Worm (Caenorhabditis elegans) whole organism, L4 larva: ENCODE results near the gene fbxa-160.

Source experiments
- T20F7.1 ChIP-seq: fragments of 200-800 bp; sonication (Bioruptor generic); optimal IDR thresholded peaks from 2 replicates; lab custom pipeline; 2018; ENCODE audit warnings: mild to moderate bottlenecking, missing genetic modification characterization, missing compliant biosample characterization
- Y5F2A.4 ChIP-seq: fragments of 200-800 bp; sonication (Bioruptor generic); optimal IDR thresholded peaks from 2 replicates; lab custom pipeline; 2018; ENCODE audit warnings: mild to moderate bottlenecking, missing genetic modification characterization, missing compliant biosample characterization
- Y75B8A.6 ChIP-seq: fragments of 200-800 bp; sonication (Bioruptor generic); IDR thresholded peaks from 2 replicates; pipeline ENCODE4 v1.3.6; 2022; ENCODE audit warnings: missing genetic modification reagents, missing genetic modification characterization, missing compliant biosample characterization
- ZK337.2 ChIP-seq: fragments of 200-800 bp; sonication (Bioruptor generic); IDR thresholded peaks from 2 replicates; pipeline ENCODE4 v1.3.6; 2022; ENCODE audit warnings: missing genetic modification reagents, missing genetic modification characterization, missing compliant biosample characterization
- aha-1 ChIP-seq: fragments of 150-350 bp; peaks from one replicate; lab custom pipeline; 2014; ENCODE audit warnings: missing biosample characterization, missing genetic modification characterization
- aly-2 ChIP-seq: sonication (generic microtip); optimal IDR thresholded peaks from 2 replicates; lab custom pipeline; 2018; ENCODE audit warnings: missing biosample characterization, missing genetic modification characterization
- attf-4 ChIP-seq: sonication (generic microtip); optimal IDR thresholded peaks from 3 replicates; lab custom pipeline; 2017; ENCODE audit warnings: missing biosample characterization, missing genetic modification characterization
- ceh-20 ChIP-seq: fragments of 200-800 bp; sonication (Bioruptor generic); IDR thresholded peaks from 2 replicates; pipeline ENCODE4 v1.3.6; 2022; ENCODE audit warnings: missing genetic modification reagents, missing genetic modification characterization, missing compliant biosample characterization
- daf-16 ChIP-seq, 3 experiments: sonication (generic microtip); optimal IDR thresholded peaks; 2 replicates each; lab custom pipeline; 2016 to 2017; ENCODE audit warnings: missing genetic modification characterization in 3 of 3, missing genetic modification reagents in 3 of 3, mild to moderate bottlenecking in 2 of 3, missing compliant biosample characterization in 2 of 3, missing biosample characterization in 1 of 3, moderate library complexity in 1 of 3
- daf-19 ChIP-seq: fragments of 200-800 bp; sonication (Bioruptor generic); conservative IDR thresholded peaks from 2 replicates; pipeline ENCODE4 v1.3.6; 2022; ENCODE audit warnings: missing genetic modification characterization, missing compliant biosample characterization
- dmd-9 ChIP-seq: fragments of 200-800 bp; sonication (Bioruptor generic); IDR thresholded peaks from 2 replicates; pipeline ENCODE4 v1.3.6; 2022; ENCODE audit warnings: missing genetic modification reagents, missing genetic modification characterization, missing compliant biosample characterization
- egl-27 ChIP-seq: sonication (generic microtip); optimal IDR thresholded peaks from 3 replicates; lab custom pipeline; 2017; ENCODE audit warnings: missing biosample characterization, missing genetic modification reagents, missing genetic modification characterization
- fos-1 ChIP-seq: fragments of 150-350 bp; optimal IDR thresholded peaks from 2 replicates; lab custom pipeline; 2014; ENCODE audit warnings: missing biosample characterization, missing genetic modification characterization
- gei-8 ChIP-seq: fragments of 200-800 bp; sonication (Bioruptor generic); optimal IDR thresholded peaks from 2 replicates; lab custom pipeline; 2018; ENCODE audit warnings: mild to moderate bottlenecking, missing genetic modification characterization, missing compliant biosample characterization
- hlh-30 ChIP-seq: sonication (generic microtip); optimal IDR thresholded peaks from 2 replicates; lab custom pipeline; 2017; ENCODE audit warnings: antibody characterized with exemption, mild to moderate bottlenecking, missing genetic modification characterization, missing compliant biosample characterization; ENCODE audit not compliant: insufficient read depth
- jun-1 ChIP-seq: fragments of 150-350 bp; optimal IDR thresholded peaks from 2 replicates; lab custom pipeline; 2014; ENCODE audit warnings: missing biosample characterization, missing genetic modification reagents, missing genetic modification characterization
- lin-38 ChIP-seq: fragments of 200-800 bp; sonication (Bioruptor generic); IDR thresholded peaks from 2 replicates; pipeline ENCODE4 v1.3.6; 2022; ENCODE audit warnings: missing genetic modification reagents, missing genetic modification characterization, missing compliant biosample characterization
- lsy-2 ChIP-seq, 2 experiments: fragments of 150-350 bp in 1 of 2; sonication (generic microtip) in 1 of 2; optimal IDR thresholded peaks; 2 replicates each; lab custom pipeline; 2014 to 2017; ENCODE audit warnings: missing biosample characterization in 2 of 2, missing genetic modification characterization in 2 of 2
- mxl-2 ChIP-seq: fragments of 200-800 bp; sonication (Bioruptor generic); conservative IDR thresholded peaks from 2 replicates; pipeline ENCODE4 v1.3.6; 2022; ENCODE audit warnings: missing genetic modification reagents, missing genetic modification characterization, missing compliant biosample characterization
- mxl-3 ChIP-seq: fragments of 200-800 bp; sonication (Bioruptor generic); optimal IDR thresholded peaks from 2 replicates; lab custom pipeline; 2018; ENCODE audit warnings: mild to moderate bottlenecking, missing genetic modification characterization, missing compliant biosample characterization
- nhr-111 ChIP-seq: fragments of 200-800 bp; sonication (Bioruptor generic); optimal IDR thresholded peaks from 2 replicates; lab custom pipeline; 2018; ENCODE audit warnings: mild to moderate bottlenecking, missing genetic modification characterization, missing compliant biosample characterization
- nhr-25 ChIP-seq: sonication (generic microtip); optimal IDR thresholded peaks from 2 replicates; lab custom pipeline; 2017; ENCODE audit warnings: missing genetic modification characterization, mild to moderate bottlenecking, missing compliant biosample characterization, antibody characterized with exemption, moderate library complexity, borderline replicate concordance; ENCODE audit not compliant: insufficient read depth
- nhr-28 ChIP-seq: fragments of 150-350 bp; optimal IDR thresholded peaks from 2 replicates; lab custom pipeline; 2014; ENCODE audit warnings: missing biosample characterization, missing genetic modification characterization
- nhr-42 ChIP-seq: fragments of 200-800 bp; sonication (Bioruptor generic); IDR thresholded peaks from 2 replicates; pipeline ENCODE4 v1.3.6; 2022; ENCODE audit warnings: missing genetic modification characterization, missing compliant biosample characterization
- nhr-6 ChIP-seq: fragments of 150-350 bp; optimal IDR thresholded peaks from 2 replicates; lab custom pipeline; 2014; ENCODE audit warnings: missing biosample characterization, missing genetic modification characterization
- nhr-76 ChIP-seq: fragments of 150-350 bp; optimal IDR thresholded peaks from 2 replicates; lab custom pipeline; 2014; ENCODE audit warnings: missing biosample characterization, missing genetic modification characterization
- nhr-77 ChIP-seq: fragments of 150-350 bp; optimal IDR thresholded peaks from 2 replicates; lab custom pipeline; 2014; ENCODE audit warnings: missing biosample characterization, missing genetic modification characterization
- pha-4 ChIP-seq, 2 experiments: fragments of 150-350 bp in 1 of 2; fragments of 200-800 bp in 1 of 2; sonication (Bioruptor generic) in 1 of 2; IDR thresholded peaks in 1 of 2; optimal IDR thresholded peaks in 1 of 2; 2 replicates each; pipeline versions ENCODE4 v1.3.6 to Lab custom; 2014 to 2022; ENCODE audit warnings: missing genetic modification characterization in 2 of 2, missing genetic modification reagents in 2 of 2, missing biosample characterization in 1 of 2, missing compliant biosample characterization in 1 of 2
- pqm-1 ChIP-seq: sonication (generic microtip); optimal IDR thresholded peaks from 2 replicates; lab custom pipeline; 2017; ENCODE audit warnings: missing biosample characterization, missing genetic modification characterization
- rbr-2 ChIP-seq: sonication (generic microtip); optimal IDR thresholded peaks from 2 replicates; lab custom pipeline; 2016; ENCODE audit warnings: missing genotype, missing genetic modification characterization, missing compliant biosample characterization
- sdz-12 ChIP-seq: fragments of 200-800 bp; sonication (Bioruptor generic); optimal IDR thresholded peaks from 2 replicates; lab custom pipeline; 2018; ENCODE audit warnings: mild to moderate bottlenecking, missing genetic modification characterization, missing compliant biosample characterization
- skn-1 ChIP-seq: fragments of 150-350 bp; optimal IDR thresholded peaks from 2 replicates; lab custom pipeline; 2014; ENCODE audit warnings: missing biosample characterization, missing genetic modification characterization
- snpc-1.2 ChIP-seq: fragments of 200-800 bp; sonication (Bioruptor generic); IDR thresholded peaks from 2 replicates; pipeline ENCODE4 v1.3.6; 2022; ENCODE audit warnings: missing genetic modification reagents, missing genetic modification characterization, missing compliant biosample characterization
- tag-97 ChIP-seq: fragments of 200-800 bp; sonication (Bioruptor generic); IDR thresholded peaks from 2 replicates; pipeline ENCODE4 v1.3.6; 2022; ENCODE audit warnings: missing genetic modification characterization, missing compliant biosample characterization
- unc-130 ChIP-seq: sonication (generic microtip); optimal IDR thresholded peaks from 2 replicates; lab custom pipeline; 2016; ENCODE audit warnings: missing genetic modification reagents, missing genetic modification characterization, missing compliant biosample characterization
- unc-62 ChIP-seq, 3 experiments: fragments of 150-350 bp in 1 of 3; sonication (generic microtip); optimal IDR thresholded peaks in 2 of 3; peaks in 1 of 3; 1 replicate in 1 of 3; 2 replicates in 2 of 3; lab custom pipeline; 2014 to 2017; ENCODE audit warnings: missing biosample characterization in 3 of 3, missing genetic modification characterization in 3 of 3, missing genetic modification reagents in 3 of 3, missing genotype in 1 of 3

Gene fbxa-160

DNA sequence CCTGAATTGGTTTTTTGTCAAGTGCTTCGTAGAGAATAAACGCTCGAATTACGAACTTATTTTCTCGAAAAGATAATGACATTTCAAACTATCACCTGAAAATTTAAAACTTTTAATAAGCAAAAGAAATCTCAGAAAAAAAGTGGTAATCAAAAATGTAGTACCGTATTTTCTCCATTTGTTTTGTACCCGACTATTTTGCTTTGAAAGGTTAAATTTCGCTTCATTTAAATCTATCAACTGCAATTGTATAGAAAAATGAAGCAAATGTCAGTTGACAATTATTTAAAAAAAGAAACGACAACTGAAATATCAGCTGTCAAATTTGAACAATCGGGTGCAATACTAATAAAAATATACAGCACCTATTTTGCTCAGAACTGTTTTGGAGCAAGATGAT is 3.3 kb downstream of the fbxa-160 start, which contains the start of gene fbxa-158:
Gene fbxa-158, minus strand, starts transcription at position 101 of the 400 bp plus-strand sequence.
- TF ChIP-seq skn-1 (tag; lab: Kevin White, UChicago), result no peak
- no peak for TF ChIP-seq hlh-30 (tag; lab: Kevin White, UChicago)
- TF ChIP-seq daf-19 (GFP tag; lab: Robert Waterston, UW), result no peak
- no peak for TF ChIP-seq Y75B8A.6 (GFP tag; lab: Robert Waterston, UW)
- no peak for TF ChIP-seq Y5F2A.4 (GFP tag; lab: Kevin White, UChicago)
- TF ChIP-seq aly-2 (tag; lab: Kevin White, UChicago), result no peak
- TF ChIP-seq T20F7.1 (GFP tag; lab: Kevin White, UChicago), result no peak
- TF ChIP-seq daf-16 (GFP tag; optimal IDR thresholded peaks at IDR 0.05; lab: Kevin White, UChicago), result no peak
- TF ChIP-seq daf-16 (tag; optimal IDR thresholded peaks at IDR 0.05; lab: Kevin White, UChicago), result no peak
- TF ChIP-seq fos-1 (tag; lab: Kevin White, UChicago), result no peak
- TF ChIP-seq snpc-1.2, result no peak
- TF ChIP-seq sdz-12, result no peak
- no peak for TF ChIP-seq attf-4 (tag; lab: Kevin White, UChicago)
- TF ChIP-seq egl-27 (tag; lab: Kevin White, UChicago), result no peak
- no peak for TF ChIP-seq nhr-28 (tag; lab: Kevin White, UChicago)
- no peak for TF ChIP-seq lin-38 (GFP tag; lab: Robert Waterston, UW)
- no peak for TF ChIP-seq aha-1 (tag; lab: Kevin White, UChicago)
- TF ChIP-seq ZK337.2 (GFP tag; lab: Robert Waterston, UW), result no peak
- no peak for TF ChIP-seq ceh-20 (GFP tag; lab: Robert Waterston, UW)

DNA sequence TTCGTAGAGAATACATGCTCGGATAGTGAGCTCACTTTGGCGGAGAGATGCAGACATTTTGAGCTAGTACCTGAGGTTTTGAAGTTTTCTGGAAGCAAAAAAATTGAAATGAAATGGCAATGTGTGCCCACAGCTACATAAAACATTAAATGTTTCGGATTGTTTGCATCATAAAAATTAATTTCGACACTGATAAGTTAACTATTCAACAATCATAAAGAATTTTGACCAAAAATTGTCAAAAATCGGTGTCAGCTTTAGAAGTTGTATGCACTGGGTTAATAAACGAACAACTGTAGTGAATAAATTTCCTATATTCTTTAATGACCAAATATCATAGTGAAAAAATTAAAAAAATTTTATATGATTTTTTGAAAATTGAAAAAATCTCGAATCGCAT is 5.5 kb downstream of the fbxa-160 start, which contains the start of gene fbxa-166:
Gene fbxa-166, minus strand, starts transcription at position 101 of the 400 bp plus-strand sequence.
- TF ChIP-seq aha-1 (tag; lab: Kevin White, UChicago), result peak; percentile 45
- no peak for TF ChIP-seq nhr-76 (tag; lab: Kevin White, UChicago)

DNA sequence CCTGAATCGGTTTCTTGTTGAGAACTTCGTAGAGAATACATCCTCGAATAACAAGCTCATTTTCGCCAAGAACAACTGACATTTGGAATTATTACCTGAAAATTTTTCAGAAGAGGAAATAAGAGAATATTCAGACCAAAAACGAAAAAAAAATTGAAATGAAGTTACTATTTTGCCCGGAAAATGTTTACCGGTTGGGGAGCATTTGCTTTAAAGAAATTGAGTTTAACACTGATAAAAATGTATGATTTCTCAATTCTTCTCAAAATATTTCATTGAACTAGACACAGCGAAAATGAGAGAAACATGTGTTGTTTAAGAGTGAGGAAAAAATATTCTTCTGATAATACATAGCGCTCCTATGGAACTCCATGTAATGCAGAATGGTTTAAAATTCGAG is 8.1 kb downstream of the fbxa-160 start, which contains the start of gene fbxa-165:
Gene fbxa-165, minus strand, starts transcription at position 101 of the 400 bp plus-strand sequence.
- TF ChIP-seq nhr-76 (tag; lab: Kevin White, UChicago), result no peak
- TF ChIP-seq unc-62 (GFP tag; optimal IDR thresholded peaks at IDR 0.05 in 1 of 2; lab: Kevin White, UChicago), result peak in 1 of 2 experiments; percentile 36
- no peak for TF ChIP-seq unc-62 (tag; optimal IDR thresholded peaks at IDR 0.05; lab: Kevin White, UChicago)

DNA sequence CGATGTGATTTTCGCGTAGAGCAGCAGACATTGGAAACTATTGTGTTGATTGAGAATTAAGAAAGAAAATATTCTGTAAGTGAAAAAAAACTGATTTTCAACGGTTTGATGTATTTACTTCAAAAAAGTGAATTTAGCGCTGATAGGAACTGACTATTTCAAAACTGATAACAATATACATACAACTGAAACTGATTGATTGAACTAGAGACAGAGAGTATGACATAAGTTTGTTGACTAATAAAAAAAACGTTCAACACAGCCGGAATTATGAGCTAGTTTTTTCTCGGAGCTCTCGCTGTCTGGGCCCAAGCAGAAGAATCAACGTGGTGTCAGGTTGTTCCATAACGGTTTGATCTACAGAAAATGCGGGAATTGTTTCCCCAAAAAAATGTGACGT is 10.5 kb downstream of the fbxa-160 start, which contains the start of gene fbxa-164:
Gene fbxa-164, minus strand, starts transcription at position 101 of the 400 bp plus-strand sequence.
- TF ChIP-seq nhr-28 (tag; lab: Kevin White, UChicago) (peak; percentile 13), nhr-25 (no peak), lsy-2 (tag; optimal IDR thresholded peaks at IDR 0.05; lab: Kevin White, UChicago) (no peak), daf-16 (GFP tag; optimal IDR thresholded peaks at IDR 0.05; lab: Kevin White, UChicago) (no peak), daf-16 (tag; optimal IDR thresholded peaks at IDR 0.05; lab: Kevin White, UChicago) (peak; percentile 73)

DNA sequence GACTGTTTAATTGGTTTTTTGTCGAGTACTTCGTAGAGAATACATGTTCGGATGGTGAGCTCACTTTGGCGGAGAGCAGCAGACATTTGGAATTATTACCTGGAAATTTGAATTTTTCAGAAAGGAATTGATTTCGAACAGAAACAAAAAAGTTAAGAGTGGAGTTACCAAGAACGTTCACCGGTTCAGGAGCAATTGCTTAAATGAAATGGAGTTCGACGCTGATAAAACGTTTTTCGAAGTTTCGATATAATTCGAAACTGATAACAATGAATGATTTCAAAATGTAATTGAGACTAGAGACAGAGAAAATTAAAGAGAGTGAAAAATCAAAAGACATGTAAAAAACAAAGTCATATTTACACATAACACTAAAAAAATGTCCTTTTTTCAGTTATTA is 13.8 kb downstream of the fbxa-160 start, which contains the start of gene fbxa-163:
Gene fbxa-163, minus strand, starts transcription at position 101 of the 400 bp plus-strand sequence.
- TF ChIP-seq unc-62 (GFP tag; optimal IDR thresholded peaks at IDR 0.05 in 1 of 2; lab: Kevin White, UChicago), result peak in 1 of 2 experiments; percentile 28
- no peak for TF ChIP-seq unc-62 (tag; optimal IDR thresholded peaks at IDR 0.05; lab: Kevin White, UChicago)
- TF ChIP-seq nhr-42 (GFP tag; lab: Robert Waterston, UW), result no peak
- no peak for TF ChIP-seq T20F7.1 (GFP tag; lab: Kevin White, UChicago)
- peak; percentile 41 for TF ChIP-seq pqm-1 (tag; lab: Kevin White, UChicago)
- no peak for TF ChIP-seq nhr-76 (tag; lab: Kevin White, UChicago)
- TF ChIP-seq daf-16 (GFP tag; optimal IDR thresholded peaks at IDR 0.05; lab: Kevin White, UChicago), result no peak
- peak; percentile 19 for TF ChIP-seq daf-16 (tag; optimal IDR thresholded peaks at IDR 0.05; lab: Kevin White, UChicago)
- no peak for TF ChIP-seq nhr-6
- peak; percentile 13 for TF ChIP-seq nhr-28 (tag; lab: Kevin White, UChicago)
- no peak for TF ChIP-seq ceh-20 (GFP tag; lab: Robert Waterston, UW)
- no peak for TF ChIP-seq aly-2 (tag; lab: Kevin White, UChicago)

DNA sequence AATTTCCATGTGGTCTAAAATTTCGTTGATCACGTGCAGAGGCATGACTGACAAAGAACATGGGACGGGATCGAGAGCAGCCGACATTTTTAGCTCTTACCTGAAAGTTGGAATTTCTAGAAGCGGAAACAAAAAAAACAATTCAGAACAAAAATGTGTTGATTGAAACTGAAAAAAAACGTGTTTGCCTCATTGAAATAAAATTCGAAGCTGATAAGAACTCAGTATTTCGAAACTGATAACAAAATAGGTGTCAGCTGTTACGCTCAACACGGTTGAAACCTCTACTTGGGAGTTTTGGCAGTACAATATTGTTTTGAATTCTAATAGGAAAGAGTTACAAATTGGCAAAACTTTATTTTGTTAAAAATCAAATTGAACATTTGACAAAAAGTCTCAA is 15.6 kb downstream of the fbxa-160 start:
- TF ChIP-seq dmd-9 (GFP tag; lab: Robert Waterston, UW) (no peak), tag-97 (GFP tag; lab: Robert Waterston, UW) (no peak), jun-1 (tag; lab: Kevin White, UChicago) (no peak), sdz-12 (no peak), daf-16 (GFP tag; optimal IDR thresholded peaks at IDR 0.05; lab: Kevin White, UChicago) (no peak), daf-16 (tag; optimal IDR thresholded peaks at IDR 0.05; lab: Kevin White, UChicago) (peak; percentile 85), pha-4 (GFP tag; IDR thresholded peaks at IDR 0.05; lab: Robert Waterston, UW) (no peak), pha-4 (tag; optimal IDR thresholded peaks at IDR 0.05; lab: Kevin White, UChicago) (no peak), gei-8 (GFP tag; lab: Kevin White, UChicago) (no peak), mxl-3 (GFP tag; lab: Kevin White, UChicago) (peak; percentile 31), mxl-2 (GFP tag; lab: Robert Waterston, UW) (no peak), snpc-1.2 (no peak), nhr-111 (GFP tag; lab: Kevin White, UChicago) (no peak), unc-130 (GFP tag; lab: Kevin White, UChicago) (no peak), nhr-28 (tag; lab: Kevin White, UChicago) (peak; percentile 59), rbr-2 (tag; lab: Kevin White, UChicago) (no peak), nhr-77 (peak; percentile 49)
